Worm (Caenorhabditis elegans): ENCODE data around the gene fbxc-33.
A peak's percentile ranks its signal among the peaks of the same experiment; 100 is the strongest.

fbxc-33 gene

ce11 chrII:913222-913722 is at the start of gene fbxc-33 (continued):
- TF ChIP-seq nhr-11 (tag; optimal IDR thresholded peaks at IDR 0.05) (no peak), pax-3 (tag; optimal IDR thresholded peaks at IDR 0.05) (no peak), ceh-63 (GFP tag; optimal IDR thresholded peaks at IDR 0.05) (no peak), nhr-20 (tag; optimal IDR thresholded peaks at IDR 0.05) (peak; percentile 4), lir-3 (tag; optimal IDR thresholded peaks at IDR 0.05; ENCODE audit: poor library complexity) (no peak), ceh-82 (tag; optimal IDR thresholded peaks at IDR 0.05) (peak in 1 of 3 experiments; percentile 31), unc-130 (tag; optimal IDR thresholded peaks at IDR 0.05) (no peak), nhr-85 (tag) (peak; percentile 0), ceh-88 (GFP tag; IDR thresholded peaks at IDR 0.05) (no peak), hpl-2 (GFP tag; optimal IDR thresholded peaks at IDR 0.05) (no peak), pqm-1 (tag; optimal IDR thresholded peaks at IDR 0.05) (no peak), aha-1 (tag; optimal IDR thresholded peaks at IDR 0.05) (no peak), egl-13 (tag; optimal IDR thresholded peaks at IDR 0.05) (no peak), nhr-19 (GFP tag; conservative IDR thresholded peaks at IDR 0.05) (no peak), nhr-84 (tag; optimal IDR thresholded peaks at IDR 0.05) (no peak), C16A3.4 (tag; optimal IDR thresholded peaks at IDR 0.05) (peak; percentile 29), mep-1 (tag; optimal IDR thresholded peaks at IDR 0.05) (no peak), lin-13 (GFP tag; optimal IDR thresholded peaks at IDR 0.05) (no peak), F16B12.6 (tag; optimal IDR thresholded peaks at IDR 0.05) (peak; percentile 30), fkh-10 (GFP tag; optimal IDR thresholded peaks at IDR 0.05) (no peak), isw-1 (GFP tag; IDR thresholded peaks at IDR 0.05) (no peak), zag-1 (tag; optimal IDR thresholded peaks at IDR 0.05) (no peak), elt-2 (tag; optimal IDR thresholded peaks at IDR 0.05) (peak; percentile 41), ztf-11 (tag; optimal IDR thresholded peaks at IDR 0.05) (no peak), unc-62 (GFP tag; optimal IDR thresholded peaks at IDR 0.05) (no peak), pag-3 (tag; optimal IDR thresholded peaks at IDR 0.05; ENCODE audit: borderline replicate concordance, insufficient read depth) (no peak), snu-23 (GFP tag; optimal IDR thresholded peaks at IDR 0.05) (no peak), nhr-237 (tag; optimal IDR thresholded peaks at IDR 0.05) (no peak), blmp-1 (tag; optimal IDR thresholded peaks at IDR 0.05) (no peak), rnt-1 (tag; optimal IDR thresholded peaks at IDR 0.05) (peak; percentile 34), C04F5.9 (tag; optimal IDR thresholded peaks at IDR 0.05) (no peak)

ce11 chrII:866801-867200 is 46.7 kb upstream of the fbxc-33 start, which contains the start of gene Y46B2A.3:
Gene Y46B2A.3 (minus strand): TSS chrII:866901.
- no peak for TF ChIP-seq tbx-2 (tag; optimal IDR thresholded peaks at IDR 0.05)
- no peak for TF ChIP-seq unc-30 (tag; optimal IDR thresholded peaks at IDR 0.05)
- no peak for TF ChIP-seq lin-39 (tag; optimal IDR thresholded peaks at IDR 0.05)
- no peak for TF ChIP-seq elt-3 (tag; optimal IDR thresholded peaks at IDR 0.05)
- no peak for TF ChIP-seq nhr-76 (tag; optimal IDR thresholded peaks at IDR 0.05)
- TF ChIP-seq Y116A8C.19 (tag; optimal IDR thresholded peaks at IDR 0.05; ENCODE audit: borderline replicate concordance) = no peak
- TF ChIP-seq pag-3 (tag; optimal IDR thresholded peaks at IDR 0.05; ENCODE audit: borderline replicate concordance, insufficient read depth) = no peak

ce11 chrII:868240-868864 is 45.1 kb upstream of the fbxc-33 start, which contains the start of gene fbxc-51:
Gene fbxc-51 (plus strand): TSS chrII:868814.
- TF ChIP-seq lir-3 (tag; optimal IDR thresholded peaks at IDR 0.05; ENCODE audit: poor library complexity) (no peak), snpc-4 (tag; optimal IDR thresholded peaks at IDR 0.05) (no peak)

- TF ChIP-seq efl-3 (GFP tag; optimal IDR thresholded peaks at IDR 0.05) = no peak
- no peak for TF ChIP-seq efl-1 (optimal IDR thresholded peaks at IDR 0.05)
- peak in 1 of 2 experiments; percentile 3 for TF ChIP-seq efl-1 (GFP tag; optimal IDR thresholded peaks at IDR 0.05 in 1 of 2)
- TF ChIP-seq zag-1 (tag; optimal IDR thresholded peaks at IDR 0.05) = no peak
Measured at ce11 chrII:869316-869715, 44.2 kb upstream of the fbxc-33 start.
